Fruit fly (Drosophila melanogaster) whole organism: ENCODE data around the gene CG14442.

Experiments
- Dll ChIP-seq: fragments of >200 bp; optimal IDR thresholded peaks from 2 replicates; lab custom pipeline; 2017
- EcR ChIP-seq, 2 experiments: fragments of >200 bp; optimal IDR thresholded peaks; 2 replicates each; lab custom pipeline; 2017; ENCODE audit warnings: missing biosample characterization in 2 of 2, missing genetic modification characterization in 2 of 2, missing genetic modification reagents in 2 of 2
- pan ChIP-seq: fragments of >200 bp; optimal IDR thresholded peaks from 2 replicates; lab custom pipeline; 2017
- psq ChIP-seq: fragments of >200 bp; optimal IDR thresholded peaks from 2 replicates; lab custom pipeline; 2017
- usp ChIP-seq: fragments of >200 bp; optimal IDR thresholded peaks from 2 replicates; lab custom pipeline; 2017; ENCODE audit warnings: missing biosample characterization, missing genetic modification characterization, mixed read lengths

dm6 chrX:6661880-6662279, 32.9 kb downstream of the CG14442 start:
- TF ChIP-seq EcR (GFP tag; optimal IDR thresholded peaks at IDR 0.05; lab: Kevin White, UChicago): no peak
- no peak for TF ChIP-seq usp (GFP tag; lab: Kevin White, UChicago)
- TF ChIP-seq psq (lab: Kevin White, UChicago): no peak
- no peak for TF ChIP-seq pan
- TF ChIP-seq Dll (lab: Kevin White, UChicago): no peak
